Worm (Caenorhabditis elegans): ENCODE results near the gene E02H1.1.
A peak's percentile ranks its signal among the peaks of the same experiment; 100 is the strongest.

The E02H1.1 gene

DNA sequence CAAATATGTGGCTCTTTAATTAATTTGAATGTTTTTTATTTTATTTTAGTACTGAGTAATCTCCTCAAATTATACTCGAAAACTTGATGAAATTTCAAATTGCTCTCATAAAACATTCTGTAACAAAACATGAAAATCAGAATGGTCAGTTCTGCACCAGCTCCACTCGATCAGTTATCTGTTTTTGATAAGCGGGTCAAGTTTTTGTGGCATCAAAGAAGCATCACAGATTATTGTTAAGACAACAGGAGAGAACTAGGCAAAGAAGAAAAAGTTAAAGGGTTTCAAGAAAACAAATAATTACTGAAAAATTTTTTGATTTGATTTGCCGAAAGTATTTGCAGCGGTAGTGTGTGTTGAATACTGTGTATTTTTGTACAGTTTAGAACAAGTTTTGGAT lies 16.2 kb upstream of the E02H1.1 start:
- TF ChIP-seq sptf-1 (tag; optimal IDR thresholded peaks at IDR 0.05) (no peak), lin-35 (GFP tag; optimal IDR thresholded peaks at IDR 0.05) (peak in 1 of 2 experiments; percentile 3), elt-3 (tag; optimal IDR thresholded peaks at IDR 0.05) (no peak), unc-98 (GFP tag; IDR thresholded peaks at IDR 0.05) (no peak), ama-1 (optimal IDR thresholded peaks at IDR 0.05) (no peak), nhr-19 (GFP tag; conservative IDR thresholded peaks at IDR 0.05) (peak; percentile 62), dsc-1 (tag; optimal IDR thresholded peaks at IDR 0.05) (no peak), unc-62 (GFP tag; optimal IDR thresholded peaks at IDR 0.05) (no peak), elt-2 (tag; optimal IDR thresholded peaks at IDR 0.05) (peak; percentile 63), tlp-1 (tag; optimal IDR thresholded peaks at IDR 0.05) (no peak)

- TF ChIP-seq lin-35 (GFP tag; optimal IDR thresholded peaks at IDR 0.05) (peak in 1 of 2 experiments; percentile 44), alr-1 (tag; optimal IDR thresholded peaks at IDR 0.05; ENCODE audit: borderline replicate concordance) (no peak), efl-1 (optimal IDR thresholded peaks at IDR 0.05) (no peak), efl-1 (GFP tag; optimal IDR thresholded peaks at IDR 0.05 in 1 of 2) (peak in 1 of 2 experiments; percentile 42)
Observed at ce11 chrII:9606485-9607036, 15.6 kb upstream of the E02H1.1 start.

DNA sequence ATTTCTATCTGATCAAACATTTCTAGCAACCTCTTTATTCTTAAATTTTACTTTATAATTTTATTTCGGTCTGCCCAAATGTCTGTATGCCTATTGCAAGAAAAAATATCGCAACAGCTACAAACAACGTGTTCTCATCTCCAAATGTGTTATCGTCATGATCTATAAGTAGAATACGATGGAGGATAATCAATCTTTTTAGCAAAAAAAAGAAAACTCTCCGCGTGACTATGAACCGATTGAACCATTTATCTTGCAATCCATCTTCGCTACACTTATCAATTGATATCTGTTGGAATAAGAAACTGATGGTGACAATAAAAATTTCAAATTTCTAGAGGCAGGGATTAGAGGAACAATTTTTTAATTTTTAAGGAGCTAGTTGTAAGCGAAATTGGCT lies 15.0 kb upstream of the E02H1.1 start:
- TF ChIP-seq lin-39 (tag; optimal IDR thresholded peaks at IDR 0.05) = peak; percentile 47
- TF ChIP-seq nhr-20 (tag; optimal IDR thresholded peaks at IDR 0.05) = peak; percentile 74
- TF ChIP-seq blmp-1 (tag; optimal IDR thresholded peaks at IDR 0.05) = peak; percentile 78
- TF ChIP-seq sup-37 (GFP tag; optimal IDR thresholded peaks at IDR 0.05) = no peak
- no peak for TF ChIP-seq lin-15B (tag; optimal IDR thresholded peaks at IDR 0.05)
- no peak for TF ChIP-seq C16A3.4 (tag; optimal IDR thresholded peaks at IDR 0.05)
- TF ChIP-seq nhr-19 (GFP tag; conservative IDR thresholded peaks at IDR 0.05) = peak; percentile 39
- TF ChIP-seq lin-35 (GFP tag; optimal IDR thresholded peaks at IDR 0.05) = peak in 1 of 2 experiments; percentile 7
- TF ChIP-seq elt-3 (tag; optimal IDR thresholded peaks at IDR 0.05) = peak in 3 of 6 experiments; percentile 8 to 85 (median 51)
- peak; percentile 43 for TF ChIP-seq lin-14 (GFP tag; optimal IDR thresholded peaks at IDR 0.05)
- TF ChIP-seq lsy-2 (tag; optimal IDR thresholded peaks at IDR 0.05) = peak in 1 of 2 experiments; percentile 32
- peak; percentile 45 for TF ChIP-seq nhr-71 (tag; optimal IDR thresholded peaks at IDR 0.05)
- TF ChIP-seq lir-3 (tag; optimal IDR thresholded peaks at IDR 0.05; ENCODE audit: poor library complexity) = no peak
- TF ChIP-seq snu-23 (GFP tag; optimal IDR thresholded peaks at IDR 0.05) = peak; percentile 8
- TF ChIP-seq nhr-85 (tag) = peak; percentile 88
- TF ChIP-seq sptf-1 (tag; optimal IDR thresholded peaks at IDR 0.05) = no peak

- no peak for TF ChIP-seq nhr-11 (tag; optimal IDR thresholded peaks at IDR 0.05)
- no peak for TF ChIP-seq swsn-7 (tag; optimal IDR thresholded peaks at IDR 0.05)
- peak; percentile 8 for TF ChIP-seq snu-23 (GFP tag; optimal IDR thresholded peaks at IDR 0.05)
- TF ChIP-seq fkh-10 (GFP tag; optimal IDR thresholded peaks at IDR 0.05) = no peak
- peak; percentile 3 for TF ChIP-seq nhr-47 (tag; optimal IDR thresholded peaks at IDR 0.05)
- no peak for TF ChIP-seq egl-27 (tag; optimal IDR thresholded peaks at IDR 0.05)
- no peak for TF ChIP-seq irx-1 (tag; optimal IDR thresholded peaks at IDR 0.05)
- TF ChIP-seq C16A3.4 (tag; optimal IDR thresholded peaks at IDR 0.05) = peak; percentile 30
- peak; percentile 9 for TF ChIP-seq ama-1 (optimal IDR thresholded peaks at IDR 0.05)
- no peak for TF ChIP-seq xbp-1 (tag; optimal IDR thresholded peaks at IDR 0.05)
- TF ChIP-seq vab-15 (tag; optimal IDR thresholded peaks at IDR 0.05) = no peak
- TF ChIP-seq unc-30 (tag; optimal IDR thresholded peaks at IDR 0.05) = no peak
- TF ChIP-seq lin-14 (GFP tag; optimal IDR thresholded peaks at IDR 0.05) = peak; percentile 65
- no peak for TF ChIP-seq efl-1 (optimal IDR thresholded peaks at IDR 0.05)
- no peak for TF ChIP-seq efl-1 (GFP tag; optimal IDR thresholded peaks at IDR 0.05 in 1 of 2)
- no peak for TF ChIP-seq alr-1 (tag; optimal IDR thresholded peaks at IDR 0.05; ENCODE audit: borderline replicate concordance)
- TF ChIP-seq tbx-2 (tag; optimal IDR thresholded peaks at IDR 0.05) = no peak
- peak in 1 of 2 experiments; percentile 72 for TF ChIP-seq mdl-1 (tag; optimal IDR thresholded peaks at IDR 0.05)
- TF ChIP-seq fos-1 (tag; optimal IDR thresholded peaks at IDR 0.05) = peak; percentile 9
- TF ChIP-seq ceh-88 (GFP tag; IDR thresholded peaks at IDR 0.05) = no peak
- no peak for TF ChIP-seq lin-35 (GFP tag; optimal IDR thresholded peaks at IDR 0.05)
- TF ChIP-seq nhr-20 (tag; optimal IDR thresholded peaks at IDR 0.05) = peak; percentile 50
- TF ChIP-seq lsy-2 (tag; optimal IDR thresholded peaks at IDR 0.05) = peak in 1 of 2 experiments; percentile 13
- TF ChIP-seq sox-4 (tag; optimal IDR thresholded peaks at IDR 0.05) = no peak
- TF ChIP-seq ceh-63 (GFP tag; optimal IDR thresholded peaks at IDR 0.05) = no peak
- TF ChIP-seq grh-1 (GFP tag; IDR thresholded peaks at IDR 0.05) = no peak
- peak; percentile 71 for TF ChIP-seq nhr-19 (GFP tag; conservative IDR thresholded peaks at IDR 0.05)
- TF ChIP-seq elt-3 (tag; optimal IDR thresholded peaks at IDR 0.05) = no peak
Observed at ce11 chrII:9605336-9605735, 14.4 kb upstream of the E02H1.1 start, which contains the start of gene nhr-19. Gene nhr-19 (minus strand): TSS chrII:9605526.

All from whole organism, L1 larva.